Fruit fly (Drosophila melanogaster) whole organism, embryonic: ENCODE results near the gene Cnep1r2.

Experiments
- Antp ChIP-seq: fragments of 200-800 bp; sonication (Bioruptor generic); optimal IDR thresholded peaks from 3 replicates; lab custom pipeline; 2016; ENCODE audit warnings: missing biosample characterization, missing genetic modification characterization
- Atf-2 ChIP-seq: fragments of 200-800 bp; sonication (Bioruptor generic); optimal IDR thresholded peaks from 2 replicates; lab custom pipeline; 2016; ENCODE audit warnings: missing biosample characterization, missing genetic modification characterization
- Bdp1 ChIP-seq: fragments of 200-800 bp; sonication (Bioruptor generic); optimal IDR thresholded peaks from 3 replicates; lab custom pipeline; 2016; ENCODE audit warnings: missing biosample characterization, missing genetic modification characterization
- Blimp-1 ChIP-seq: fragments of 200-800 bp; sonication (Bioruptor generic); optimal IDR thresholded peaks from 3 replicates; lab custom pipeline; 2018; ENCODE audit warnings: missing biosample characterization, missing genetic modification characterization, mild to moderate bottlenecking, moderate library complexity, missing genetic modification reagents
- BtbVII ChIP-seq: fragments of 200-800 bp; sonication (Bioruptor generic); optimal IDR thresholded peaks from 3 replicates; lab custom pipeline; 2017; ENCODE audit warnings: missing biosample characterization, mild to moderate bottlenecking, missing genetic modification characterization
- C15 ChIP-seq: fragments of 200-800 bp; sonication (Bioruptor generic); IDR thresholded peaks from 3 replicates; pipeline ENCODE4 v1.3.6; 2022; ENCODE audit warnings: missing biosample characterization, missing genetic modification characterization
- CG11504 ChIP-seq: fragments of 200-800 bp; sonication (Bioruptor generic); optimal IDR thresholded peaks from 3 replicates; lab custom pipeline; 2019; ENCODE audit warnings: missing biosample characterization, mild to moderate bottlenecking, missing genetic modification characterization, moderate library complexity
- CG11723 ChIP-seq: fragments of 200-800 bp; sonication (Bioruptor generic); optimal IDR thresholded peaks from 2 replicates; lab custom pipeline; 2017; ENCODE audit warnings: missing biosample characterization, mild to moderate bottlenecking, missing genetic modification characterization
- CG12104 ChIP-seq: fragments of 200-800 bp; sonication (Bioruptor generic); optimal IDR thresholded peaks from 3 replicates; lab custom pipeline; 2016; ENCODE audit warnings: missing biosample characterization, missing genetic modification characterization
- CG13287 ChIP-seq: fragments of 200-800 bp; sonication (Bioruptor generic); IDR thresholded peaks from 2 replicates; pipeline ENCODE4 v1.3.6; 2022; ENCODE audit warnings: missing biosample characterization, missing genetic modification characterization; ENCODE audit not compliant: partially characterized antibody
- CG14014 ChIP-seq: fragments of 200-800 bp; sonication (Bioruptor generic); IDR thresholded peaks from 2 replicates; pipeline ENCODE4 v1.3.6; 2022; ENCODE audit warnings: missing biosample characterization, missing genetic modification characterization
- CG14710 ChIP-seq: fragments of 200-800 bp; sonication (Bioruptor generic); optimal IDR thresholded peaks from 3 replicates; lab custom pipeline; 2019; ENCODE audit warnings: missing biosample characterization, mild to moderate bottlenecking, missing genetic modification characterization, moderate library complexity
- CG15479 ChIP-seq: fragments of 200-800 bp; sonication (Bioruptor generic); optimal IDR thresholded peaks from 3 replicates; lab custom pipeline; 2019; ENCODE audit warnings: missing biosample characterization, mild to moderate bottlenecking, missing genetic modification characterization, moderate library complexity
- CG1647 ChIP-seq: fragments of 200-800 bp; sonication (Bioruptor generic); optimal IDR thresholded peaks from 3 replicates; lab custom pipeline; 2016; ENCODE audit warnings: missing biosample characterization, missing genetic modification characterization
- CG17568 ChIP-seq: fragments of 200-800 bp; sonication (Bioruptor generic); optimal IDR thresholded peaks from 2 replicates; lab custom pipeline; 2018; ENCODE audit warnings: missing biosample characterization, mild to moderate bottlenecking, missing genetic modification characterization, moderate library complexity
- CG4730 ChIP-seq: fragments of 200-800 bp; sonication (Bioruptor generic); IDR thresholded peaks from 2 replicates; pipeline ENCODE4 v1.3.6; 2022; ENCODE audit warnings: missing biosample characterization, missing genetic modification characterization
- CG5245 ChIP-seq: fragments of 200-800 bp; sonication (Bioruptor generic); optimal IDR thresholded peaks from 3 replicates; lab custom pipeline; 2016; ENCODE audit warnings: missing biosample characterization, missing genetic modification characterization
- CG6175 ChIP-seq: fragments of 200-800 bp; sonication (Bioruptor generic); IDR thresholded peaks from 3 replicates; pipeline ENCODE4 v1.3.6; 2022; ENCODE audit warnings: missing biosample characterization, missing genetic modification characterization
- CG6654 ChIP-seq: fragments of 200-800 bp; sonication (Bioruptor generic); optimal IDR thresholded peaks from 2 replicates; lab custom pipeline; 2017; ENCODE audit warnings: missing biosample characterization, mild to moderate bottlenecking, missing genetic modification characterization
- CG6854 ChIP-seq: fragments of 200-800 bp; sonication (Bioruptor generic); optimal IDR thresholded peaks from 3 replicates; lab custom pipeline; 2017; ENCODE audit warnings: missing biosample characterization, mild to moderate bottlenecking, missing genetic modification characterization
- CG7839 ChIP-seq: fragments of 200-800 bp; sonication (Bioruptor generic); optimal IDR thresholded peaks from 3 replicates; lab custom pipeline; 2018; ENCODE audit warnings: missing biosample characterization, mild to moderate bottlenecking, missing genetic modification characterization, moderate library complexity
- D ChIP-seq, 2 experiments: fragments of 200-800 bp in 1 of 2; fragments of >200 bp in 1 of 2; sonication (Bioruptor generic) in 1 of 2; optimal IDR thresholded peaks; 2 replicates in 1 of 2; 3 replicates in 1 of 2; lab custom pipeline; 2017; ENCODE audit warnings: mild to moderate bottlenecking in 1 of 2, missing biosample characterization in 1 of 2, missing genetic modification characterization in 1 of 2, missing genetic modification reagents in 1 of 2
- Dek ChIP-seq: fragments of 200-800 bp; sonication (Bioruptor generic); optimal IDR thresholded peaks from 3 replicates; lab custom pipeline; 2019; ENCODE audit warnings: missing biosample characterization, mild to moderate bottlenecking, missing genetic modification characterization, moderate library complexity
- Dref ChIP-seq: fragments of 200-800 bp; sonication (Bioruptor generic); IDR thresholded peaks from 2 replicates; pipeline ENCODE4 v1.3.6; 2022; ENCODE audit warnings: missing biosample characterization, missing genetic modification characterization
- Eip74EF ChIP-seq, 2 experiments: fragments of 200-800 bp in 1 of 2; fragments of >200 bp in 1 of 2; sonication (Bioruptor generic) in 1 of 2; optimal IDR thresholded peaks; 2 replicates each; lab custom pipeline; 2017 to 2019; ENCODE audit warnings: missing biosample characterization in 2 of 2, missing genetic modification characterization in 2 of 2, mild to moderate bottlenecking in 1 of 2, moderate library complexity in 1 of 2
- Ets97D ChIP-seq: fragments of 200-800 bp; sonication (Bioruptor generic); optimal IDR thresholded peaks from 3 replicates; lab custom pipeline; 2016; ENCODE audit warnings: missing biosample characterization, missing genetic modification characterization
- Lpt ChIP-seq: fragments of >200 bp; optimal IDR thresholded peaks from 2 replicates; lab custom pipeline; 2018; ENCODE audit warnings: missing biosample characterization, missing genetic modification characterization
- MESR4 ChIP-seq: fragments of 200-800 bp; sonication (Bioruptor generic); optimal IDR thresholded peaks from 2 replicates; lab custom pipeline; 2018; ENCODE audit warnings: missing biosample characterization, mild to moderate bottlenecking, missing genetic modification characterization, moderate library complexity
- Max ChIP-seq: fragments of 200-800 bp; sonication (Bioruptor generic); optimal IDR thresholded peaks from 2 replicates; lab custom pipeline; 2016; ENCODE audit warnings: missing biosample characterization, mild to moderate bottlenecking, missing genetic modification characterization
- Mes4 ChIP-seq: fragments of 200-800 bp; sonication (Bioruptor generic); optimal IDR thresholded peaks from 2 replicates; lab custom pipeline; 2016; ENCODE audit warnings: missing biosample characterization, missing genetic modification characterization
- Rfx ChIP-seq: fragments of 200-800 bp; sonication (Bioruptor generic); IDR thresholded peaks from 2 replicates; pipeline ENCODE4 v1.3.6; 2022; ENCODE audit warnings: missing biosample characterization, missing genetic modification characterization
- Scr ChIP-seq: fragments of 200-800 bp; sonication (Bioruptor generic); IDR thresholded peaks from 2 replicates; pipeline ENCODE4 v1.3.6; 2022; ENCODE audit warnings: missing biosample characterization, missing genetic modification characterization; ENCODE audit not compliant: partially characterized antibody
- Sox102F ChIP-seq: fragments of 200-800 bp; sonication (Bioruptor generic); optimal IDR thresholded peaks from 2 replicates; lab custom pipeline; 2018; ENCODE audit warnings: missing biosample characterization, mild to moderate bottlenecking, missing genetic modification characterization, moderate library complexity
- Ssrp ChIP-seq: fragments of 200-800 bp; sonication (Bioruptor generic); optimal IDR thresholded peaks from 2 replicates; lab custom pipeline; 2018; ENCODE audit warnings: missing biosample characterization, mild to moderate bottlenecking, missing genetic modification characterization, moderate library complexity
- ap ChIP-seq: fragments of 200-800 bp; sonication (Bioruptor generic); IDR thresholded peaks from 2 replicates; pipeline ENCODE4 v1.3.6; 2022; ENCODE audit warnings: missing biosample characterization, missing genetic modification characterization
- dysf ChIP-seq: fragments of 200-800 bp; sonication (Bioruptor generic); IDR thresholded peaks from 3 replicates; pipeline ENCODE4 v1.3.6; 2022; ENCODE audit warnings: missing biosample characterization, missing genetic modification characterization
- en ChIP-seq: fragments of 200-800 bp; sonication (Bioruptor generic); optimal IDR thresholded peaks from 2 replicates; lab custom pipeline; 2016; ENCODE audit warnings: missing biosample characterization, missing genetic modification characterization
- esg ChIP-seq: fragments of 200-800 bp; sonication (Bioruptor generic); conservative IDR thresholded peaks from 2 replicates; pipeline ENCODE4 v1.3.6; 2022; ENCODE audit warnings: missing biosample characterization, missing genetic modification characterization
- gce ChIP-seq: fragments of 200-800 bp; sonication (Bioruptor generic); IDR thresholded peaks from 3 replicates; pipeline ENCODE4 v1.3.6; 2022; ENCODE audit warnings: missing biosample characterization, missing genetic modification characterization
- gsb ChIP-seq: fragments of 200-800 bp; sonication (Bioruptor generic); IDR thresholded peaks from 2 replicates; pipeline ENCODE4 v1.3.6; 2022; ENCODE audit warnings: missing biosample characterization, missing genetic modification characterization
- gsb-n ChIP-seq: fragments of 200-800 bp; sonication (Bioruptor generic); optimal IDR thresholded peaks from 3 replicates; lab custom pipeline; 2018; ENCODE audit warnings: missing biosample characterization, mild to moderate bottlenecking, missing genetic modification characterization
- mirr ChIP-seq: fragments of 200-800 bp; sonication (Bioruptor generic); optimal IDR thresholded peaks from 3 replicates; lab custom pipeline; 2018; ENCODE audit warnings: missing biosample characterization, mild to moderate bottlenecking, missing genetic modification characterization
- oc ChIP-seq: fragments of 200-800 bp; sonication (Bioruptor generic); optimal IDR thresholded peaks from 2 replicates; lab custom pipeline; 2018; ENCODE audit warnings: missing biosample characterization, mild to moderate bottlenecking, missing genetic modification characterization, moderate library complexity
- run ChIP-seq: fragments of 200-800 bp; sonication (Bioruptor generic); optimal IDR thresholded peaks from 3 replicates; lab custom pipeline; 2018; ENCODE audit warnings: missing biosample characterization, mild to moderate bottlenecking, missing genetic modification characterization
- sisA ChIP-seq: fragments of 200-800 bp; sonication (Bioruptor generic); IDR thresholded peaks from 2 replicates; pipeline ENCODE4 v1.3.6; 2022; ENCODE audit warnings: missing biosample characterization, missing genetic modification characterization
- sr ChIP-seq: fragments of 200-800 bp; sonication (Bioruptor generic); IDR thresholded peaks from 3 replicates; pipeline ENCODE4 v1.3.6; 2022; ENCODE audit warnings: missing biosample characterization, missing genetic modification characterization
- tap ChIP-seq: fragments of 200-800 bp; optimal IDR thresholded peaks from 3 replicates; lab custom pipeline; 2019; ENCODE audit warnings: missing biosample characterization, mild to moderate bottlenecking, missing genetic modification characterization, moderate library complexity
- ttk ChIP-seq: fragments of 200-800 bp; sonication (Bioruptor generic); IDR thresholded peaks from 2 replicates; pipeline ENCODE4 v2.1.2; 2022; ENCODE audit warnings: missing biosample characterization, missing genetic modification characterization
- zfh1 ChIP-seq: fragments of 200-800 bp; sonication (Bioruptor generic); IDR thresholded peaks from 3 replicates; pipeline ENCODE4 v1.3.6; 2022; ENCODE audit warnings: missing biosample characterization, missing genetic modification characterization

Cnep1r2 gene

dm6 chr3L:10665433-10666150 lies 27.6 kb downstream of the Cnep1r2 start (continued):
- TF ChIP-seq Max (peak; percentile 97), sisA (GFP tag; lab: Robert Waterston, UW) (peak; percentile 92), Ssrp (tag; lab: Kevin White, UChicago) (peak; percentile 98), en (peak; percentile 67), Antp (GFP tag; lab: Kevin White, UChicago) (peak; percentile 64), CG15479 (GFP tag; lab: Kevin White, UChicago) (peak; percentile 83), Bdp1 (GFP tag; lab: Kevin White, UChicago) (peak; percentile 72), CG7839 (tag; lab: Kevin White, UChicago) (peak; percentile 99), BtbVII (GFP tag; lab: Kevin White, UChicago) (peak; percentile 95), Atf-2 (GFP tag; lab: Kevin White, UChicago) (peak; percentile 75), Mes4 (GFP tag; lab: Kevin White, UChicago) (peak; percentile 84), Dref (GFP tag; lab: Robert Waterston, UW) (no peak), ttk (GFP tag; lab: Robert Waterston, UW) (peak; percentile 93), sr (GFP tag; lab: Robert Waterston, UW) (no peak), CG12104 (GFP tag; lab: Kevin White, UChicago) (peak; percentile 98), Dek (tag; lab: Kevin White, UChicago) (peak; percentile 95), D (optimal IDR thresholded peaks at IDR 0.05; lab: Kevin White, UChicago) (no peak), D (GFP tag; optimal IDR thresholded peaks at IDR 0.05; lab: Kevin White, UChicago) (peak; percentile 98), gce (GFP tag; lab: Robert Waterston, UW) (peak; percentile 89), run (tag; lab: Kevin White, UChicago) (peak; percentile 98), mirr (GFP tag; lab: Kevin White, UChicago) (peak; percentile 79), Scr (GFP tag; lab: Robert Waterston, UW) (no peak; the same call in 1 of the 2 replicates), Ets97D (peak; percentile 65), oc (peak; percentile 96), CG14014 (GFP tag; lab: Robert Waterston, UW) (peak; percentile 90), Lpt (GFP tag; lab: Kevin White, UChicago) (no peak), MESR4 (peak; percentile 45), CG6654 (GFP tag; lab: Kevin White, UChicago) (peak; percentile 82), tap (tag; lab: Kevin White, UChicago) (peak; percentile 98), zfh1 (GFP tag; lab: Robert Waterston, UW) (peak; percentile 91), gsb-n (peak; percentile 98), CG17568 (GFP tag; lab: Kevin White, UChicago) (peak; percentile 95), Blimp-1 (GFP tag; lab: Kevin White, UChicago) (peak; percentile 96), CG1647 (GFP tag; lab: Kevin White, UChicago) (peak; percentile 78), Sox102F (GFP tag; lab: Kevin White, UChicago) (peak; percentile 97), CG6854 (GFP tag; lab: Kevin White, UChicago) (peak; percentile 97), gsb (GFP tag; lab: Robert Waterston, UW) (peak; percentile 81), CG11504 (tag; lab: Kevin White, UChicago) (peak; percentile 98), Eip74EF (GFP tag; optimal IDR thresholded peaks at IDR 0.05; lab: Kevin White, UChicago) (peak in 1 of 2 experiments; percentile 99), Rfx (GFP tag; lab: Robert Waterston, UW) (peak; percentile 89), CG11723 (GFP tag; lab: Kevin White, UChicago) (peak; percentile 97), ap (GFP tag; lab: Robert Waterston, UW) (peak; percentile 86), CG6175 (GFP tag; lab: Robert Waterston, UW) (peak; percentile 77; the same call in 2 of the 3 replicates), CG14710 (peak; percentile 98), esg (GFP tag; lab: Robert Waterston, UW) (peak; percentile 94), dysf (peak; percentile 95), C15 (GFP tag; lab: Robert Waterston, UW) (peak; percentile 79; the same call in 2 of the 3 replicates), CG5245 (GFP tag; lab: Kevin White, UChicago) (peak; percentile 88), CG4730 (GFP tag; lab: Robert Waterston, UW) (peak; percentile 87), CG13287 (GFP tag; lab: Robert Waterston, UW) (no peak)
